Fruit fly (Drosophila melanogaster) whole organism, prepupa: ENCODE data around the gene CG18258.
A peak's percentile ranks its signal among the peaks of the same experiment; 100 is the strongest.

Source experiments
- CG10631 ChIP-seq: fragments of 200-800 bp; sonication (Bioruptor generic); optimal IDR thresholded peaks from 2 replicates; lab custom pipeline; 2016; ENCODE audit warnings: missing biosample characterization, missing genetic modification characterization
- CG10669 ChIP-seq: fragments of 200-800 bp; sonication (Bioruptor generic); optimal IDR thresholded peaks from 3 replicates; lab custom pipeline; 2018; ENCODE audit warnings: missing biosample characterization, mild to moderate bottlenecking, missing genetic modification characterization, moderate library complexity
- CG11762 ChIP-seq: fragments of 200-800 bp; sonication (Bioruptor generic); optimal IDR thresholded peaks from 3 replicates; lab custom pipeline; 2016; ENCODE audit warnings: missing biosample characterization, missing genetic modification characterization; ENCODE audit not compliant: insufficient read depth
- CG15336 ChIP-seq: fragments of 200-800 bp; sonication (Bioruptor generic); IDR thresholded peaks from 2 replicates; pipeline ENCODE4 v1.3.6; 2022; ENCODE audit warnings: missing biosample characterization, missing genetic modification characterization
- CG1621 ChIP-seq: fragments of 200-800 bp; sonication (Bioruptor generic); optimal IDR thresholded peaks from 3 replicates; lab custom pipeline; 2018; ENCODE audit warnings: missing biosample characterization, mild to moderate bottlenecking, missing genetic modification characterization
- CG16779 ChIP-seq: fragments of 200-800 bp; sonication (Bioruptor generic); optimal IDR thresholded peaks from 3 replicates; lab custom pipeline; 2017; ENCODE audit warnings: missing biosample characterization, mild to moderate bottlenecking, missing genetic modification characterization
- CG3032 ChIP-seq: fragments of 200-800 bp; optimal IDR thresholded peaks from 2 replicates; lab custom pipeline; 2019; ENCODE audit warnings: missing biosample characterization, mild to moderate bottlenecking, missing genetic modification characterization, moderate library complexity
- CG32006 ChIP-seq: fragments of 200-800 bp; sonication (Bioruptor generic); optimal IDR thresholded peaks from 3 replicates; lab custom pipeline; 2017; ENCODE audit warnings: missing biosample characterization, mild to moderate bottlenecking, missing genetic modification characterization
- CG4318 ChIP-seq: fragments of 200-800 bp; sonication (Bioruptor generic); optimal IDR thresholded peaks from 3 replicates; lab custom pipeline; 2017; ENCODE audit warnings: missing biosample characterization, mild to moderate bottlenecking, missing genetic modification characterization
- CG6276 ChIP-seq: fragments of 200-800 bp; sonication (Bioruptor generic); optimal IDR thresholded peaks from 2 replicates; lab custom pipeline; 2017; ENCODE audit warnings: missing biosample characterization, mild to moderate bottlenecking, missing genetic modification characterization
- CG6792 ChIP-seq: fragments of 200-800 bp; sonication (Bioruptor generic); optimal IDR thresholded peaks from 3 replicates; lab custom pipeline; 2016; ENCODE audit warnings: missing biosample characterization, missing genetic modification characterization
- CG6808 ChIP-seq: fragments of 200-800 bp; sonication (Bioruptor generic); optimal IDR thresholded peaks from 3 replicates; lab custom pipeline; 2017; ENCODE audit warnings: missing biosample characterization, missing genetic modification characterization, mild to moderate bottlenecking, moderate library complexity, missing genetic modification reagents
- CG6854 ChIP-seq: fragments of 200-800 bp; sonication (Bioruptor generic); optimal IDR thresholded peaks from 2 replicates; lab custom pipeline; 2017; ENCODE audit warnings: missing biosample characterization, mild to moderate bottlenecking, missing genetic modification characterization
- CG7368 ChIP-seq: fragments of 200-800 bp; sonication (Bioruptor generic); optimal IDR thresholded peaks from 3 replicates; lab custom pipeline; 2016; ENCODE audit warnings: missing biosample characterization, missing genetic modification characterization
- CG8319 ChIP-seq: fragments of 200-800 bp; sonication (Bioruptor generic); optimal IDR thresholded peaks from 3 replicates; lab custom pipeline; 2016; ENCODE audit warnings: missing biosample characterization, missing genetic modification characterization
- CG9139 ChIP-seq: fragments of 200-800 bp; sonication (Bioruptor generic); optimal IDR thresholded peaks from 3 replicates; lab custom pipeline; 2017; ENCODE audit warnings: missing biosample characterization, mild to moderate bottlenecking, missing genetic modification characterization
- Eip75B ChIP-seq: fragments of 200-800 bp; sonication (Bioruptor generic); optimal IDR thresholded peaks from 3 replicates; lab custom pipeline; 2016; ENCODE audit warnings: missing biosample characterization, missing genetic modification characterization
- Eip93F ChIP-seq: fragments of 200-800 bp; sonication (Bioruptor generic); optimal IDR thresholded peaks from 2 replicates; lab custom pipeline; 2016; ENCODE audit warnings: missing biosample characterization, mild to moderate bottlenecking, missing genetic modification characterization
- Ets21C ChIP-seq: fragments of 200-800 bp; sonication (Bioruptor generic); optimal IDR thresholded peaks from 3 replicates; lab custom pipeline; 2016; ENCODE audit warnings: missing biosample characterization, missing genetic modification characterization
- Ets96B ChIP-seq: fragments of 200-800 bp; optimal IDR thresholded peaks from 2 replicates; lab custom pipeline; 2019; ENCODE audit warnings: missing biosample characterization, mild to moderate bottlenecking, missing genetic modification characterization, moderate library complexity
- Hr4 ChIP-seq: fragments of 200-800 bp; sonication (Bioruptor generic); optimal IDR thresholded peaks from 3 replicates; lab custom pipeline; 2016; ENCODE audit warnings: missing biosample characterization, missing genetic modification characterization
- Lpt ChIP-seq: fragments of 200-800 bp; sonication (Bioruptor generic); optimal IDR thresholded peaks from 3 replicates; lab custom pipeline; 2016; ENCODE audit warnings: missing biosample characterization, missing genetic modification characterization
- Met ChIP-seq: fragments of 200-800 bp; sonication (Bioruptor generic); optimal IDR thresholded peaks from 3 replicates; lab custom pipeline; 2016; ENCODE audit warnings: missing biosample characterization, missing genetic modification characterization
- OdsH ChIP-seq: fragments of 200-800 bp; sonication (Bioruptor generic); optimal IDR thresholded peaks from 3 replicates; lab custom pipeline; 2016; ENCODE audit warnings: missing biosample characterization, missing genetic modification characterization
- achi ChIP-seq: fragments of 200-800 bp; sonication (Bioruptor generic); optimal IDR thresholded peaks from 3 replicates; lab custom pipeline; 2016; ENCODE audit warnings: missing biosample characterization, missing genetic modification characterization
- cyc ChIP-seq: fragments of 200-800 bp; sonication (Bioruptor generic); optimal IDR thresholded peaks from 3 replicates; lab custom pipeline; 2016; ENCODE audit warnings: missing biosample characterization, missing genetic modification characterization
- dac ChIP-seq: fragments of 200-800 bp; sonication (Bioruptor generic); optimal IDR thresholded peaks from 2 replicates; lab custom pipeline; 2017; ENCODE audit warnings: missing biosample characterization, mild to moderate bottlenecking, missing genetic modification characterization
- dsx ChIP-seq: fragments of 200-800 bp; optimal IDR thresholded peaks from 3 replicates; lab custom pipeline; 2019; ENCODE audit warnings: missing biosample characterization, mild to moderate bottlenecking, missing genetic modification characterization, moderate library complexity; ENCODE audit not compliant: poor library complexity, severe bottlenecking
- fd59A ChIP-seq: fragments of 200-800 bp; sonication (Bioruptor generic); optimal IDR thresholded peaks from 2 replicates; lab custom pipeline; 2017; ENCODE audit warnings: missing biosample characterization, mild to moderate bottlenecking, missing genetic modification characterization, missing genetic modification reagents
- fkh ChIP-seq: fragments of 200-800 bp; sonication (Bioruptor generic); optimal IDR thresholded peaks from 3 replicates; lab custom pipeline; 2017; ENCODE audit warnings: missing biosample characterization, mild to moderate bottlenecking, missing genetic modification characterization, moderate library complexity
- net ChIP-seq: fragments of 200-800 bp; sonication (Bioruptor generic); optimal IDR thresholded peaks from 3 replicates; lab custom pipeline; 2016; ENCODE audit warnings: missing biosample characterization, missing genetic modification characterization
- salr ChIP-seq, 2 experiments: fragments of 200-800 bp; sonication (Bioruptor generic); optimal IDR thresholded peaks; 3 replicates each; lab custom pipeline; 2016 to 2018; ENCODE audit warnings: missing biosample characterization in 2 of 2, missing genetic modification characterization in 2 of 2, mild to moderate bottlenecking in 1 of 2
- vri ChIP-seq: fragments of 200-800 bp; sonication (Bioruptor generic); optimal IDR thresholded peaks from 3 replicates; lab custom pipeline; 2016; ENCODE audit warnings: missing biosample characterization, mild to moderate bottlenecking, missing genetic modification characterization

CG18258 gene

dm6 chrX:17181264-17182198, 30.6 kb upstream of the CG18258 start (continued):
- TF ChIP-seq CG6854 (GFP tag; lab: Kevin White, UChicago) = no peak
- TF ChIP-seq CG32006 (GFP tag; lab: Kevin White, UChicago) = peak; percentile 53
- TF ChIP-seq CG6792 = peak; percentile 37
- no peak for TF ChIP-seq CG6276 (GFP tag; lab: Kevin White, UChicago)
- TF ChIP-seq CG10631 = peak; percentile 11
- TF ChIP-seq CG6808 (GFP tag; lab: Kevin White, UChicago) = no peak
- no peak for TF ChIP-seq Ets21C (GFP tag; lab: Kevin White, UChicago)
- no peak for TF ChIP-seq Eip75B (GFP tag; lab: Kevin White, UChicago)
- TF ChIP-seq cyc = peak; percentile 19
- TF ChIP-seq Ets96B (tag; lab: Kevin White, UChicago) = no peak
- TF ChIP-seq CG4318 (GFP tag; lab: Kevin White, UChicago) = no peak
- TF ChIP-seq salr (GFP tag; optimal IDR thresholded peaks at IDR 0.05; lab: Kevin White, UChicago) = no peak
- TF ChIP-seq CG9139 (GFP tag; lab: Kevin White, UChicago) = no peak
- no peak for TF ChIP-seq dac (GFP tag; lab: Kevin White, UChicago)
- peak; percentile 12 for TF ChIP-seq net (GFP tag; lab: Kevin White, UChicago)
- TF ChIP-seq achi (GFP tag; lab: Kevin White, UChicago) = peak; percentile 37
- no peak for TF ChIP-seq CG7368 (GFP tag; lab: Kevin White, UChicago)
- no peak for TF ChIP-seq CG1621
- TF ChIP-seq CG11762 (GFP tag; lab: Kevin White, UChicago) = no peak
- no peak for TF ChIP-seq Lpt (GFP tag; lab: Kevin White, UChicago)
- no peak for TF ChIP-seq fd59A (GFP tag; lab: Kevin White, UChicago)
- no peak for TF ChIP-seq CG10669 (GFP tag; lab: Kevin White, UChicago)
- TF ChIP-seq OdsH (GFP tag; lab: Kevin White, UChicago) = peak; percentile 41
- TF ChIP-seq CG15336 (GFP tag; lab: Robert Waterston, UW) = peak; percentile 52; the same call in 1 of the 2 replicates
- no peak for TF ChIP-seq Eip93F (GFP tag; lab: Kevin White, UChicago)
- TF ChIP-seq CG8319 (GFP tag; lab: Kevin White, UChicago) = peak; percentile 13
- TF ChIP-seq CG3032 (tag; lab: Kevin White, UChicago) = no peak
- no peak for TF ChIP-seq CG16779 (tag; lab: Kevin White, UChicago)

DNA sequence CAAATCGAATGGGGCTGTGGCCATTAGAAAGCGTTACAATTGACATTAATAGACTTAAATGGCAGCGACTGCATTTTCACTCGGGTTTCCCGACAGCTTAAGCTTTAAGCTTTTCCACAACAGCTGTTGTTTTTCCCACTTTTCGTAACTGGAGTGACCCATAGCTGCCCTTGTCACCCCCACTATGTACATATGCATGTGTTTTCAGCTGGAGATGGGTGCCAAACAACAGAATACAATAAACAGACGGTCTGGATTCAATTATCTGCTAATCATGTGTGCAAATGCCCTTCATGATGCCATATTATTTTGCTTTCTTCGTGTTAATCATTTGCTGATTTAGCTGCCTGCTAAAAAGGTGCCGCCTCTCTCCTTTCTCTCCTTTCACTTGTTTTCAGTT, 28.6 kb upstream of the CG18258 start:
- TF ChIP-seq dsx (GFP tag; lab: Kevin White, UChicago) (no peak), CG6276 (GFP tag; lab: Kevin White, UChicago) (no peak), Hr4 (GFP tag; lab: Kevin White, UChicago) (no peak), Lpt (GFP tag; lab: Kevin White, UChicago) (no peak), OdsH (GFP tag; lab: Kevin White, UChicago) (no peak), CG15336 (GFP tag; lab: Robert Waterston, UW) (no peak)

dm6 chrX:17186432-17186831, 25.7 kb upstream of the CG18258 start:
- TF ChIP-seq CG11762 (GFP tag; lab: Kevin White, UChicago) (no peak), fkh (GFP tag; lab: Kevin White, UChicago) (peak; percentile 24), vri (GFP tag; lab: Kevin White, UChicago) (peak; percentile 98), Met (GFP tag; lab: Kevin White, UChicago) (no peak)
